Worm (Caenorhabditis elegans) whole organism, L1 larva: ENCODE data around the gene msp-57.

Experiments
- fkh-10 ChIP-seq: sonication (generic microtip); optimal IDR thresholded peaks from 2 replicates; lab custom pipeline; 2017; ENCODE audit warnings: missing biosample characterization, missing genetic modification reagents, missing genetic modification characterization
- snpc-4 ChIP-seq: fragments of 150-350 bp; optimal IDR thresholded peaks from 2 replicates; lab custom pipeline; 2014; ENCODE audit warnings: missing biosample characterization, missing genetic modification characterization

DNA sequence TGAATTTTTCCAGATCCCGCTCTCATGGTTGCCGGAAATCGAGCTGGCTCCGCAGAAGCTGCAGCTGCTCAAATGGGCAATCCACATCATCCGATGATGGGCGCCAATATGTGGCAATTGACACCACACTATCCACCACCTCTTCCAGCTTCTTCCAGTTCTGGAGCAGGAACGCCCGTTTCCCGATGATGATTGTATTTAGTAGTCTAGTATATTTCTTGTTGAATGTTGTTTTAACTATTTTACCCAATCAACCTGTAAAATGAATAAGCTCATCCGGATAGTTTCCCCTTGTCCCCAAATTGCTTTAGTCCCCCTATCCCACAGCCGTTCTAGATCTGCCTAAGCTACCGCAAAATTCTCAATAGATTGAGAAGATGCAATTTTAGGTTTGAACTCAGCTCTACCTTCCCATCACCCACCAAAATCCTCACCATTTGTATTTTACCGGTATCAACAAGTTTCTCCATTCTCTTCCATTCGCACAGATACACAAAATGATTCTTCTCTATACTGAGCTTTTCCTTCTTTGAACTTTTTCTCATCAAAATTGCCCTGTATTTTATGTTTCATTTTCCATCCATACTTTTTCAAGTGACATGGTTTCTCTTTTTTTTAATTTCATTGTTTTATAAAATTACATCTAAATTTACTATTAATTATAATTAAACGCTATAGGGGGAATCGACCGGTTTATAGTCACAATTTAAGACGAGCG is 24.0 kb downstream of the msp-57 start:
- TF ChIP-seq snpc-4 (tag; lab: Kevin White, UChicago), result no peak
- no peak for TF ChIP-seq fkh-10 (GFP tag; lab: Kevin White, UChicago)
